Worm (Caenorhabditis elegans) whole organism, mixed stage, embryonic: ENCODE data around the gene F13E9.13.

Experiments
- M03D4.4 ChIP-seq: sonication (generic microtip); optimal IDR thresholded peaks from 2 replicates; lab custom pipeline; 2017; ENCODE audit warnings: mild to moderate bottlenecking, missing genetic modification characterization, missing compliant biosample characterization
- bed-3 ChIP-seq: fragments of 200-800 bp; sonication (Bioruptor generic); optimal IDR thresholded peaks from 3 replicates; lab custom pipeline; 2018; ENCODE audit warnings: mild to moderate bottlenecking, missing genetic modification characterization, moderate library complexity, missing compliant biosample characterization
- ceh-39 ChIP-seq: fragments of 150-350 bp; optimal IDR thresholded peaks from 2 replicates; lab custom pipeline; 2014; ENCODE audit warnings: missing biosample characterization, missing genetic modification characterization
- ceh-43 ChIP-seq: fragments of 200-800 bp; sonication (Bioruptor generic); optimal IDR thresholded peaks from 2 replicates; lab custom pipeline; 2018; ENCODE audit warnings: mild to moderate bottlenecking, missing genetic modification characterization, moderate library complexity, missing compliant biosample characterization
- ceh-83 ChIP-seq: fragments of 200-800 bp; sonication (Bioruptor generic); optimal IDR thresholded peaks from 2 replicates; lab custom pipeline; 2018; ENCODE audit warnings: mild to moderate bottlenecking, missing genetic modification characterization, missing compliant biosample characterization
- ces-1 ChIP-seq: fragments of 150-350 bp; optimal IDR thresholded peaks from 2 replicates; lab custom pipeline; 2014; ENCODE audit warnings: missing biosample characterization, missing genetic modification reagents, missing genetic modification characterization
- cnd-1 ChIP-seq: fragments of 200-800 bp; sonication (Bioruptor generic); optimal IDR thresholded peaks from 2 replicates; lab custom pipeline; 2018; ENCODE audit warnings: mild to moderate bottlenecking, missing genetic modification characterization, missing compliant biosample characterization
- drap-1 ChIP-seq: fragments of 200-800 bp; sonication (Bioruptor generic); optimal IDR thresholded peaks from 3 replicates; lab custom pipeline; 2018; ENCODE audit warnings: mild to moderate bottlenecking, missing genetic modification characterization, missing compliant biosample characterization
- elt-1 ChIP-seq: sonication (generic microtip); optimal IDR thresholded peaks from 2 replicates; lab custom pipeline; 2017; ENCODE audit warnings: missing genetic modification characterization, mild to moderate bottlenecking, missing compliant biosample characterization, antibody characterized with exemption, moderate library complexity, borderline replicate concordance; ENCODE audit not compliant: insufficient read depth
- elt-3 ChIP-seq: fragments of 150-350 bp; optimal IDR thresholded peaks from 2 replicates; lab custom pipeline; 2014; ENCODE audit warnings: missing biosample characterization, missing genetic modification characterization
- flh-1 ChIP-seq: fragments of 200-800 bp; sonication (Bioruptor generic); optimal IDR thresholded peaks from 2 replicates; lab custom pipeline; 2018; ENCODE audit warnings: mild to moderate bottlenecking, missing genetic modification characterization, moderate library complexity, missing compliant biosample characterization
- hlh-1 ChIP-seq: fragments of 150-350 bp; optimal IDR thresholded peaks from 2 replicates; lab custom pipeline; 2014; ENCODE audit warnings: missing biosample characterization, missing genetic modification reagents, missing genetic modification characterization
- lin-13 ChIP-seq: fragments of 150-350 bp; optimal IDR thresholded peaks from 2 replicates; lab custom pipeline; 2014; ENCODE audit warnings: missing biosample characterization, missing genetic modification characterization
- lin-32 ChIP-seq: fragments of 200-800 bp; sonication (Bioruptor generic); optimal IDR thresholded peaks from 2 replicates; lab custom pipeline; 2018; ENCODE audit warnings: mild to moderate bottlenecking, missing genetic modification characterization, missing compliant biosample characterization
- lsy-2 ChIP-seq: fragments of 150-350 bp; optimal IDR thresholded peaks from 2 replicates; lab custom pipeline; 2014; ENCODE audit warnings: missing biosample characterization, missing genetic modification characterization
- mab-5 ChIP-seq: fragments of 150-350 bp; optimal IDR thresholded peaks from 2 replicates; lab custom pipeline; 2014; ENCODE audit warnings: missing biosample characterization, missing genetic modification characterization
- mep-1 ChIP-seq: fragments of 150-350 bp; optimal IDR thresholded peaks from 2 replicates; lab custom pipeline; 2017; ENCODE audit warnings: missing biosample characterization, missing genetic modification reagents, missing genetic modification characterization, inconsistent platforms
- mls-2 ChIP-seq: sonication (generic microtip); optimal IDR thresholded peaks from 2 replicates; lab custom pipeline; 2016; ENCODE audit warnings: mild to moderate bottlenecking, missing genetic modification characterization, moderate library complexity, missing compliant biosample characterization
- nhr-12 ChIP-seq: fragments of 150-350 bp; optimal IDR thresholded peaks from 2 replicates; lab custom pipeline; 2014; ENCODE audit warnings: missing biosample characterization, missing genetic modification characterization
- nhr-2 ChIP-seq: fragments of 150-350 bp; optimal IDR thresholded peaks from 2 replicates; lab custom pipeline; 2014; ENCODE audit warnings: missing biosample characterization, missing genetic modification characterization
- nhr-237 ChIP-seq: fragments of 150-350 bp; optimal IDR thresholded peaks from 2 replicates; lab custom pipeline; 2014; ENCODE audit warnings: missing biosample characterization, missing genetic modification characterization
- nhr-28 ChIP-seq: fragments of 150-350 bp; optimal IDR thresholded peaks from 2 replicates; lab custom pipeline; 2014; ENCODE audit warnings: missing biosample characterization, missing genetic modification characterization
- nhr-76 ChIP-seq: sonication (generic microtip); optimal IDR thresholded peaks from 2 replicates; lab custom pipeline; 2017; ENCODE audit warnings: missing biosample characterization, missing genetic modification characterization
- snpc-4 ChIP-seq: fragments of 150-350 bp; optimal IDR thresholded peaks from 2 replicates; lab custom pipeline; 2014; ENCODE audit warnings: missing biosample characterization, missing genetic modification characterization
- sptf-1 ChIP-seq: sonication (generic microtip); optimal IDR thresholded peaks from 2 replicates; lab custom pipeline; 2017; ENCODE audit warnings: mild to moderate bottlenecking, missing genetic modification characterization, moderate library complexity, missing compliant biosample characterization
- tbx-8 ChIP-seq: fragments of 200-800 bp; sonication (Bioruptor generic); optimal IDR thresholded peaks from 2 replicates; lab custom pipeline; 2018; ENCODE audit warnings: mild to moderate bottlenecking, missing genetic modification characterization, moderate library complexity, missing compliant biosample characterization
- unc-120 ChIP-seq: sonication (generic microtip); optimal IDR thresholded peaks from 2 replicates; lab custom pipeline; 2017; ENCODE audit warnings: missing genetic modification characterization, missing compliant biosample characterization; ENCODE audit not compliant: poor library complexity, severe bottlenecking
- unc-39 ChIP-seq: fragments of 150-350 bp; optimal IDR thresholded peaks from 2 replicates; lab custom pipeline; 2014; ENCODE audit warnings: missing biosample characterization, missing genetic modification characterization
- zip-8 ChIP-seq: fragments of 150-350 bp; optimal IDR thresholded peaks from 2 replicates; lab custom pipeline; 2014; ENCODE audit warnings: missing biosample characterization, missing genetic modification characterization
- ztf-11 ChIP-seq: fragments of 150-350 bp; optimal IDR thresholded peaks from 2 replicates; lab custom pipeline; 2014; ENCODE audit warnings: missing biosample characterization, missing genetic modification characterization

The F13E9.13 gene

ce11 chrIV:10881230-10881629 lies at the start of gene F13E9.13:
TSS of gene F13E9.13 (plus strand) at chrIV:10881546.
- TF ChIP-seq elt-1 (peak; percentile 88), mep-1 (tag; lab: Kevin White, UChicago) (no peak)

ce11 chrIV:10832148-10832547 lies 49.2 kb upstream of the F13E9.13 start, which contains the start of gene best-15:
TSS of gene best-15 (minus strand) at chrIV:10832248.
- TF ChIP-seq ztf-11, result no peak
- no peak for TF ChIP-seq mep-1 (tag; lab: Kevin White, UChicago)
- TF ChIP-seq elt-3 (tag; lab: Kevin White, UChicago), result no peak
- TF ChIP-seq ceh-83 (GFP tag; lab: Kevin White, UChicago), result no peak
- no peak for TF ChIP-seq sptf-1 (tag; lab: Kevin White, UChicago)
- no peak for TF ChIP-seq unc-39 (tag; lab: Kevin White, UChicago)
- TF ChIP-seq nhr-237, result no peak
- TF ChIP-seq lin-32 (GFP tag; lab: Kevin White, UChicago), result no peak

ce11 chrIV:10842232-10842631 lies 39.1 kb upstream of the F13E9.13 start:
- TF ChIP-seq mls-2 (tag; lab: Kevin White, UChicago) (no peak), elt-3 (tag; lab: Kevin White, UChicago) (no peak), snpc-4 (tag; lab: Kevin White, UChicago) (no peak), ces-1 (no peak), nhr-12 (tag; lab: Kevin White, UChicago) (no peak), ceh-83 (GFP tag; lab: Kevin White, UChicago) (no peak)

ce11 chrIV:10842705-10843364 lies 38.5 kb upstream of the F13E9.13 start, which contains the start of gene T11G6.5:
TSS of gene T11G6.5 (minus strand) at chrIV:10842755.
- TF ChIP-seq ceh-43 (GFP tag; lab: Kevin White, UChicago), result no peak
- TF ChIP-seq lsy-2 (tag; lab: Kevin White, UChicago), result peak; percentile 93

- no peak for TF ChIP-seq bed-3 (GFP tag; lab: Kevin White, UChicago)
- TF ChIP-seq lin-13 (tag; lab: Kevin White, UChicago), result no peak
- no peak for TF ChIP-seq mep-1 (tag; lab: Kevin White, UChicago)
- TF ChIP-seq zip-8, result no peak
- TF ChIP-seq ceh-39 (tag; lab: Kevin White, UChicago), result no peak
- TF ChIP-seq nhr-28 (tag; lab: Kevin White, UChicago), result no peak
- TF ChIP-seq ceh-83 (GFP tag; lab: Kevin White, UChicago), result no peak
- TF ChIP-seq mab-5 (tag; lab: Kevin White, UChicago), result no peak
- no peak for TF ChIP-seq nhr-2 (tag; lab: Kevin White, UChicago)
- TF ChIP-seq tbx-8 (GFP tag; lab: Kevin White, UChicago), result no peak
- TF ChIP-seq lin-32 (GFP tag; lab: Kevin White, UChicago), result no peak
- no peak for TF ChIP-seq nhr-76
- TF ChIP-seq unc-120 (tag; lab: Kevin White, UChicago), result no peak
- no peak for TF ChIP-seq M03D4.4
- no peak for TF ChIP-seq mls-2 (tag; lab: Kevin White, UChicago)
- no peak for TF ChIP-seq nhr-237
- TF ChIP-seq cnd-1 (tag; lab: Kevin White, UChicago), result no peak
- TF ChIP-seq drap-1 (GFP tag; lab: Kevin White, UChicago), result no peak
These were observed 30.2 kb upstream of the F13E9.13 start for ce11 chrIV:10851136-10851535.

- TF ChIP-seq drap-1 (GFP tag; lab: Kevin White, UChicago) (no peak), mab-5 (tag; lab: Kevin White, UChicago) (no peak), lin-13 (tag; lab: Kevin White, UChicago) (no peak), sptf-1 (tag; lab: Kevin White, UChicago) (no peak), elt-3 (tag; lab: Kevin White, UChicago) (no peak), mep-1 (tag; lab: Kevin White, UChicago) (no peak), snpc-4 (tag; lab: Kevin White, UChicago) (no peak), unc-120 (tag; lab: Kevin White, UChicago) (no peak), nhr-2 (tag; lab: Kevin White, UChicago) (no peak), elt-1 (no peak), ces-1 (no peak), ceh-43 (GFP tag; lab: Kevin White, UChicago) (no peak), flh-1 (GFP tag; lab: Kevin White, UChicago) (no peak), ceh-83 (GFP tag; lab: Kevin White, UChicago) (no peak), hlh-1 (no peak), mls-2 (tag; lab: Kevin White, UChicago) (no peak)
These were observed 29.5 kb upstream of the F13E9.13 start, which contains the start of gene T11G6.4 for ce11 chrIV:10851833-10852232. TSS of gene T11G6.4 (minus strand) at chrIV:10851933.
